Fruit fly (Drosophila melanogaster): ENCODE data around the gene PhKgamma.

- TF ChIP-seq net (GFP tag; optimal IDR thresholded peaks at IDR 0.05) (no peak), CG9139 (GFP tag; optimal IDR thresholded peaks at IDR 0.05) (no peak), Lpt (GFP tag; optimal IDR thresholded peaks at IDR 0.05) (no peak), CG8632 (GFP tag; optimal IDR thresholded peaks at IDR 0.05) (no peak), Sox102F (GFP tag; optimal IDR thresholded peaks at IDR 0.05) (no peak)
These were observed 38.9 kb downstream of the PhKgamma start, which contains the start of gene inaF-A for dm6 chrX:11733795-11734194.

Data from whole organism, prepupa.